Fruit fly (Drosophila melanogaster) whole organism, embryonic: ENCODE measurements around the gene sac.

ENCODE experiments used
- Blimp-1 ChIP-seq: fragments of 200-800 bp; sonication (Bioruptor generic); optimal IDR thresholded peaks from 3 replicates; lab custom pipeline; 2018; ENCODE audit warnings: missing biosample characterization, missing genetic modification characterization, mild to moderate bottlenecking, moderate library complexity, missing genetic modification reagents
- CG10462 ChIP-seq: fragments of 200-800 bp; sonication (Bioruptor generic); optimal IDR thresholded peaks from 2 replicates; lab custom pipeline; 2016; ENCODE audit warnings: missing biosample characterization, missing genetic modification characterization
- CG13296 ChIP-seq: fragments of 200-800 bp; sonication (Bioruptor generic); optimal IDR thresholded peaks from 3 replicates; lab custom pipeline; 2018; ENCODE audit warnings: missing biosample characterization, mild to moderate bottlenecking, missing genetic modification characterization
- CG13894 ChIP-seq: fragments of 200-800 bp; sonication (Bioruptor generic); optimal IDR thresholded peaks from 3 replicates; lab custom pipeline; 2018; ENCODE audit warnings: missing biosample characterization, mild to moderate bottlenecking, missing genetic modification characterization, moderate library complexity
- CG15479 ChIP-seq: fragments of 200-800 bp; sonication (Bioruptor generic); optimal IDR thresholded peaks from 3 replicates; lab custom pipeline; 2019; ENCODE audit warnings: missing biosample characterization, mild to moderate bottlenecking, missing genetic modification characterization, moderate library complexity
- CG16863 ChIP-seq: fragments of 200-800 bp; sonication (Bioruptor generic); optimal IDR thresholded peaks from 3 replicates; lab custom pipeline; 2016; ENCODE audit warnings: missing biosample characterization, missing genetic modification characterization
- CG17186 ChIP-seq: fragments of 200-800 bp; sonication (Bioruptor generic); optimal IDR thresholded peaks from 3 replicates; lab custom pipeline; 2017; ENCODE audit warnings: missing biosample characterization, missing genetic modification reagents, missing genetic modification characterization
- CG2116 ChIP-seq: fragments of 200-800 bp; sonication (Bioruptor generic); optimal IDR thresholded peaks from 3 replicates; lab custom pipeline; 2018; ENCODE audit warnings: missing biosample characterization, mild to moderate bottlenecking, missing genetic modification characterization
- CG2875 ChIP-seq: fragments of 200-800 bp; sonication (Bioruptor generic); optimal IDR thresholded peaks from 2 replicates; lab custom pipeline; 2017; ENCODE audit warnings: missing biosample characterization, mild to moderate bottlenecking, missing genetic modification characterization, missing genetic modification reagents
- CG31224 ChIP-seq: fragments of 200-800 bp; sonication (Bioruptor generic); IDR thresholded peaks from 2 replicates; pipeline ENCODE4 v1.3.6; 2022; ENCODE audit warnings: missing biosample characterization, missing genetic modification characterization
- CG31388 ChIP-seq: fragments of 200-800 bp; sonication (Bioruptor generic); optimal IDR thresholded peaks from 2 replicates; lab custom pipeline; 2016; ENCODE audit warnings: missing biosample characterization, missing genetic modification characterization
- CG3995 ChIP-seq: fragments of 200-800 bp; sonication (Bioruptor generic); optimal IDR thresholded peaks from 3 replicates; lab custom pipeline; 2016; ENCODE audit warnings: missing biosample characterization, missing genetic modification characterization
- CG4328 ChIP-seq: fragments of 200-800 bp; sonication (Bioruptor generic); optimal IDR thresholded peaks from 3 replicates; lab custom pipeline; 2017; ENCODE audit warnings: missing biosample characterization, missing genetic modification reagents, missing genetic modification characterization
- CG5953 ChIP-seq: fragments of 200-800 bp; sonication (Bioruptor generic); IDR thresholded peaks from 2 replicates; pipeline ENCODE4 v1.3.6; 2022; ENCODE audit warnings: missing biosample characterization, missing genetic modification characterization
- CG6272 ChIP-seq: fragments of 200-800 bp; sonication (Bioruptor generic); IDR thresholded peaks from 2 replicates; pipeline ENCODE4 v1.3.6; 2022; ENCODE audit warnings: missing biosample characterization, missing genetic modification characterization
- CG8290 ChIP-seq, 3 experiments: fragments of 200-800 bp; sonication (Bioruptor generic); optimal IDR thresholded peaks; 2 replicates each; lab custom pipeline; 2016 to 2019; ENCODE audit warnings: missing biosample characterization in 3 of 3, missing genetic modification characterization in 3 of 3, mild to moderate bottlenecking in 2 of 3, moderate library complexity in 1 of 3
- CG9609 ChIP-seq: fragments of 200-800 bp; sonication (Bioruptor generic); optimal IDR thresholded peaks from 3 replicates; lab custom pipeline; 2016; ENCODE audit warnings: missing biosample characterization, missing genetic modification characterization
- CG9932 ChIP-seq: fragments of 200-800 bp; sonication (Bioruptor generic); IDR thresholded peaks from 2 replicates; pipeline ENCODE4 v1.3.6; 2022; ENCODE audit warnings: missing biosample characterization, missing genetic modification characterization
- Dfd ChIP-seq, 2 experiments: fragments of >200 bp; optimal IDR thresholded peaks; 2 replicates each; lab custom pipeline; 2017; ENCODE audit warnings: missing biosample characterization in 2 of 2, missing genetic modification characterization in 2 of 2
- Drgx ChIP-seq: fragments of 200-800 bp; sonication (Bioruptor generic); IDR thresholded peaks from 2 replicates; pipeline ENCODE4 v1.3.6; 2022; ENCODE audit warnings: missing biosample characterization, missing genetic modification characterization
- ERR ChIP-seq: fragments of 200-800 bp; sonication (Bioruptor generic); optimal IDR thresholded peaks from 2 replicates; lab custom pipeline; 2016; ENCODE audit warnings: missing biosample characterization, missing genetic modification characterization
- Fer2 ChIP-seq: fragments of 200-800 bp; sonication (Bioruptor generic); optimal IDR thresholded peaks from 2 replicates; lab custom pipeline; 2018; ENCODE audit warnings: missing biosample characterization, mild to moderate bottlenecking, missing genetic modification characterization, moderate library complexity
- HmgD ChIP-seq: fragments of 200-800 bp; sonication (Bioruptor generic); optimal IDR thresholded peaks from 3 replicates; lab custom pipeline; 2016; ENCODE audit warnings: missing biosample characterization, missing genetic modification characterization
- HmgZ ChIP-seq: fragments of 200-800 bp; sonication (Bioruptor generic); optimal IDR thresholded peaks from 2 replicates; lab custom pipeline; 2018; ENCODE audit warnings: missing biosample characterization, mild to moderate bottlenecking, missing genetic modification characterization
- Hmx ChIP-seq: fragments of 200-800 bp; sonication (Bioruptor generic); optimal IDR thresholded peaks from 2 replicates; lab custom pipeline; 2016; ENCODE audit warnings: missing biosample characterization, missing genetic modification characterization
- Lim3 ChIP-seq: fragments of 200-800 bp; sonication (Bioruptor generic); IDR thresholded peaks from 2 replicates; pipeline ENCODE4 v1.3.6; 2022; ENCODE audit warnings: missing biosample characterization, missing genetic modification characterization
- Med ChIP-seq: fragments of 200-800 bp; sonication (Bioruptor generic); peaks from one replicate; lab custom pipeline; 2016; ENCODE audit warnings: missing biosample characterization, missing genetic modification characterization, mild to moderate bottlenecking, inconsistent platforms, moderate library complexity
- Nf-YB ChIP-seq: fragments of 200-800 bp; sonication (Bioruptor generic); optimal IDR thresholded peaks from 3 replicates; lab custom pipeline; 2019; ENCODE audit warnings: missing biosample characterization, mild to moderate bottlenecking, missing genetic modification characterization, moderate library complexity
- Pdp1 ChIP-seq, 2 experiments: fragments of 200-800 bp; sonication (Bioruptor generic); optimal IDR thresholded peaks; 3 replicates each; lab custom pipeline; 2016; ENCODE audit warnings: missing biosample characterization in 2 of 2, missing genetic modification characterization in 2 of 2, mild to moderate bottlenecking in 1 of 2, moderate library complexity in 1 of 2
- Taf1 ChIP-seq: fragments of 200-800 bp; sonication (Bioruptor generic); IDR thresholded peaks from 2 replicates; pipeline ENCODE4 v1.3.6; 2022; ENCODE audit warnings: missing biosample characterization, missing genetic modification characterization
- Xrp1 ChIP-seq: fragments of 200-800 bp; sonication (Bioruptor generic); IDR thresholded peaks from 2 replicates; pipeline ENCODE4 v1.3.6; 2022; ENCODE audit warnings: missing biosample characterization, missing genetic modification characterization
- az2 ChIP-seq: fragments of 200-800 bp; sonication (Bioruptor generic); optimal IDR thresholded peaks from 3 replicates; lab custom pipeline; 2016; ENCODE audit warnings: missing biosample characterization, missing genetic modification characterization
- bab2 ChIP-seq: fragments of 200-800 bp; sonication (Bioruptor generic); optimal IDR thresholded peaks from 2 replicates; lab custom pipeline; 2016; ENCODE audit warnings: missing biosample characterization, missing genetic modification characterization
- chinmo ChIP-seq: fragments of 200-800 bp; sonication (Bioruptor generic); IDR thresholded peaks from 4 replicates; pipeline ENCODE4 v1.3.6; 2022; ENCODE audit warnings: missing biosample characterization, missing genetic modification characterization; ENCODE audit not compliant: partially characterized antibody
- chm ChIP-seq: fragments of 200-800 bp; sonication (Bioruptor generic); IDR thresholded peaks from 2 replicates; pipeline ENCODE4 v1.3.6; 2022; ENCODE audit warnings: missing biosample characterization, missing genetic modification characterization
- croc ChIP-seq: fragments of 200-800 bp; sonication (Bioruptor generic); conservative IDR thresholded peaks from 3 replicates; pipeline ENCODE4 v1.3.6; 2022; ENCODE audit warnings: missing biosample characterization, missing genetic modification characterization
- da ChIP-seq: fragments of 200-800 bp; sonication (Bioruptor generic); optimal IDR thresholded peaks from 2 replicates; lab custom pipeline; 2016; ENCODE audit warnings: missing biosample characterization, missing genetic modification characterization
- dati ChIP-seq: fragments of 200-800 bp; sonication (Bioruptor generic); IDR thresholded peaks from 2 replicates; pipeline ENCODE4 v1.3.6; 2022; ENCODE audit warnings: missing biosample characterization, missing genetic modification characterization
- dysf ChIP-seq: fragments of 200-800 bp; sonication (Bioruptor generic); IDR thresholded peaks from 3 replicates; pipeline ENCODE4 v1.3.6; 2022; ENCODE audit warnings: missing biosample characterization, missing genetic modification characterization
- emc ChIP-seq: fragments of 200-800 bp; sonication (Bioruptor generic); optimal IDR thresholded peaks from 2 replicates; lab custom pipeline; 2016; ENCODE audit warnings: missing biosample characterization, missing genetic modification characterization
- en ChIP-seq: fragments of 200-800 bp; sonication (Bioruptor generic); optimal IDR thresholded peaks from 2 replicates; lab custom pipeline; 2016; ENCODE audit warnings: missing biosample characterization, missing genetic modification characterization
- hth ChIP-seq: fragments of >200 bp; optimal IDR thresholded peaks from 2 replicates; lab custom pipeline; 2017; ENCODE audit warnings: inconsistent platforms
- inv ChIP-seq: fragments of 200-800 bp; sonication (Bioruptor generic); IDR thresholded peaks from 2 replicates; pipeline ENCODE4 v1.3.6; 2022; ENCODE audit warnings: missing biosample characterization, missing genetic modification characterization; ENCODE audit not compliant: partially characterized antibody
- ken ChIP-seq: fragments of 200-800 bp; sonication (Bioruptor generic); IDR thresholded peaks from 3 replicates; pipeline ENCODE4 v1.3.6; 2022; ENCODE audit warnings: missing biosample characterization, missing genetic modification characterization
- knrl ChIP-seq: fragments of 200-800 bp; sonication (Bioruptor generic); IDR thresholded peaks from 3 replicates; pipeline ENCODE4 v1.3.6; 2022; ENCODE audit warnings: missing biosample characterization, missing genetic modification characterization; ENCODE audit not compliant: partially characterized antibody
- nerfin-1 ChIP-seq: fragments of 200-800 bp; sonication (Bioruptor generic); optimal IDR thresholded peaks from 3 replicates; lab custom pipeline; 2019; ENCODE audit warnings: missing biosample characterization, mild to moderate bottlenecking, missing genetic modification characterization, moderate library complexity
- oc ChIP-seq: fragments of 200-800 bp; sonication (Bioruptor generic); optimal IDR thresholded peaks from 2 replicates; lab custom pipeline; 2018; ENCODE audit warnings: missing biosample characterization, mild to moderate bottlenecking, missing genetic modification characterization, moderate library complexity
- pita ChIP-seq: fragments of 200-800 bp; sonication (Bioruptor generic); optimal IDR thresholded peaks from 2 replicates; lab custom pipeline; 2017; ENCODE audit warnings: missing biosample characterization, mild to moderate bottlenecking, missing genetic modification characterization
- sob ChIP-seq: fragments of 200-800 bp; sonication (Bioruptor generic); IDR thresholded peaks from 2 replicates; pipeline ENCODE4 v1.3.6; 2022; ENCODE audit warnings: missing biosample characterization, missing genetic modification characterization
- tll ChIP-seq, 2 experiments: fragments of 200-800 bp in 1 of 2; fragments of >200 bp in 1 of 2; sonication (Bioruptor generic) in 1 of 2; optimal IDR thresholded peaks; 2 replicates each; lab custom pipeline; 2017 to 2019; ENCODE audit warnings: missing biosample characterization in 2 of 2, missing genetic modification characterization in 2 of 2, mild to moderate bottlenecking in 1 of 2, moderate library complexity in 1 of 2
- vvl ChIP-seq: fragments of 200-800 bp; sonication (Bioruptor generic); IDR thresholded peaks from 2 replicates; pipeline ENCODE4 v1.3.6; 2022; ENCODE audit warnings: missing biosample characterization, missing genetic modification characterization

Gene sac

dm6 chr3R:4449256-4449655 is 31.4 kb upstream of the sac start (continued):
- TF ChIP-seq bab2 (no peak), croc (GFP tag; lab: Robert Waterston, UW) (no peak), chinmo (no peak), Med (GFP tag; lab: Kevin White, UChicago) (peak; percentile 70), CG15479 (no peak), Hmx (no peak), HmgZ (tag; lab: Kevin White, UChicago) (no peak), hth (no peak)

dm6 chr3R:4450721-4451120 is 29.9 kb upstream of the sac start:
- TF ChIP-seq Blimp-1 (GFP tag; lab: Kevin White, UChicago) (no peak), Drgx (no peak; the same call in 1 of the 2 replicates), Lim3 (GFP tag; lab: Robert Waterston, UW) (no peak), emc (GFP tag; lab: Kevin White, UChicago) (no peak), Fer2 (no peak), dysf (GFP tag; lab: Robert Waterston, UW) (no peak), Dfd (GFP tag; optimal IDR thresholded peaks at IDR 0.05; lab: Kevin White, UChicago) (no peak), Pdp1 (GFP tag; optimal IDR thresholded peaks at IDR 0.05; lab: Kevin White, UChicago) (no peak), CG3995 (GFP tag; lab: Kevin White, UChicago) (no peak), dati (GFP tag; lab: Robert Waterston, UW) (no peak), az2 (no peak), knrl (no peak), Med (GFP tag; lab: Kevin White, UChicago) (peak; percentile 79), CG9609 (GFP tag; lab: Kevin White, UChicago) (no peak), CG9932 (GFP tag; lab: Robert Waterston, UW) (0 out of 2 replicates have a peak, but pooled peaks have one; percentile 13), CG10462 (GFP tag; lab: Kevin White, UChicago) (no peak), CG13296 (no peak), CG13894 (tag; lab: Kevin White, UChicago) (no peak), CG17186 (GFP tag; lab: Kevin White, UChicago) (no peak), Nf-YB (GFP tag; lab: Kevin White, UChicago) (no peak), ken (GFP tag; lab: Robert Waterston, UW) (no peak), CG4328 (GFP tag; lab: Kevin White, UChicago) (no peak), CG16863 (GFP tag; lab: Kevin White, UChicago) (no peak), Xrp1 (no peak), CG2116 (GFP tag; lab: Kevin White, UChicago) (no peak), chm (GFP tag; lab: Robert Waterston, UW) (peak; percentile 48; the same call in 1 of the 2 replicates), CG8290 (GFP tag; optimal IDR thresholded peaks at IDR 0.05; lab: Kevin White, UChicago) (no peak), CG8290 (tag; optimal IDR thresholded peaks at IDR 0.05; lab: Kevin White, UChicago) (no peak), oc (tag; lab: Kevin White, UChicago) (no peak), inv (no peak), ERR (GFP tag; lab: Kevin White, UChicago) (no peak), tll (GFP tag; optimal IDR thresholded peaks at IDR 0.05; lab: Kevin White, UChicago) (no peak), CG2875 (GFP tag; lab: Kevin White, UChicago) (no peak), HmgD (GFP tag; lab: Kevin White, UChicago) (no peak), nerfin-1 (tag; lab: Kevin White, UChicago) (no peak), Taf1 (GFP tag; lab: Robert Waterston, UW) (no peak), vvl (GFP tag; lab: Robert Waterston, UW) (peak; percentile 56), sob (GFP tag; lab: Robert Waterston, UW) (no peak), CG5953 (GFP tag; lab: Robert Waterston, UW) (0 out of 2 replicates have a peak, but pooled peaks have one; percentile 15), CG31224 (no peak), en (GFP tag; lab: Kevin White, UChicago) (no peak), CG31388 (GFP tag; lab: Kevin White, UChicago) (no peak), CG6272 (GFP tag; lab: Robert Waterston, UW) (no peak), pita (GFP tag; lab: Kevin White, UChicago) (no peak), da (GFP tag; lab: Kevin White, UChicago) (no peak)
